Worm (Caenorhabditis elegans) whole organism, L1 larva: ENCODE measurements around the gene srh-251.

Experiments used
- Y116A8C.19 ChIP-seq: sonication (generic microtip); optimal IDR thresholded peaks from 2 replicates; lab custom pipeline; 2016; ENCODE audit warnings: missing compliant biosample characterization, missing genetic modification characterization, borderline replicate concordance
- ceh-82 ChIP-seq, 3 experiments: fragments of 150-350 bp in 1 of 3; sonication (generic microtip) in 2 of 3; optimal IDR thresholded peaks; 2 replicates each; lab custom pipeline; 2014 to 2017; ENCODE audit warnings: missing biosample characterization in 3 of 3, missing genetic modification characterization in 3 of 3
- dsc-1 ChIP-seq: sonication (generic microtip); optimal IDR thresholded peaks from 2 replicates; lab custom pipeline; 2016; ENCODE audit warnings: mild to moderate bottlenecking, missing genetic modification characterization, missing compliant biosample characterization
- nhr-12 ChIP-seq: sonication (generic microtip); optimal IDR thresholded peaks from 2 replicates; lab custom pipeline; 2017; ENCODE audit warnings: missing biosample characterization, missing genetic modification characterization
- nhr-19 ChIP-seq: fragments of 200-800 bp; sonication (Bioruptor generic); conservative IDR thresholded peaks from 2 replicates; pipeline ENCODE4 v1.3.6; 2022; ENCODE audit warnings: missing genetic modification characterization, missing compliant biosample characterization
- sptf-1 ChIP-seq: fragments of 150-350 bp; optimal IDR thresholded peaks from 2 replicates; lab custom pipeline; 2014; ENCODE audit warnings: missing biosample characterization, missing genetic modification characterization
- unc-130 ChIP-seq: fragments of 150-350 bp; optimal IDR thresholded peaks from 2 replicates; lab custom pipeline; 2017; ENCODE audit warnings: missing biosample characterization, missing genetic modification characterization, inconsistent platforms
- unc-86 ChIP-seq: sonication (generic microtip); optimal IDR thresholded peaks from 2 replicates; lab custom pipeline; 2016; ENCODE audit warnings: missing genetic modification characterization, missing compliant biosample characterization

ce11 chrV:15369707-15370106 lies 10.0 kb downstream of the srh-251 start, which contains the start of gene nhr-269:
- TF ChIP-seq nhr-12 (tag; lab: Kevin White, UChicago) = no peak
- TF ChIP-seq dsc-1 (tag; lab: Kevin White, UChicago) = no peak
- no peak for TF ChIP-seq sptf-1 (tag; lab: Kevin White, UChicago)
- no peak for TF ChIP-seq Y116A8C.19 (tag; lab: Kevin White, UChicago)
- no peak for TF ChIP-seq unc-130
- no peak for TF ChIP-seq nhr-19 (GFP tag; lab: Robert Waterston, UW)
- no peak for TF ChIP-seq unc-86
- no peak for TF ChIP-seq ceh-82 (tag; optimal IDR thresholded peaks at IDR 0.05; lab: Kevin White, UChicago)
